Worm (Caenorhabditis elegans) whole organism, L3 larva: ENCODE results near the gene arle-14.

ENCODE experiments used
- R02D3.7 ChIP-seq: fragments of 150-350 bp; optimal IDR thresholded peaks from 2 replicates; lab custom pipeline; 2014; ENCODE audit warnings: missing biosample characterization, missing genetic modification characterization
- aly-2 ChIP-seq: fragments of 150-350 bp; optimal IDR thresholded peaks from 2 replicates; lab custom pipeline; 2014; ENCODE audit warnings: missing biosample characterization, missing genetic modification characterization
- ceh-28 ChIP-seq: fragments of 150-350 bp; optimal IDR thresholded peaks from 2 replicates; lab custom pipeline; 2014; ENCODE audit warnings: missing biosample characterization, missing genetic modification reagents, missing genetic modification characterization
- ceh-82 ChIP-seq: fragments of 150-350 bp; optimal IDR thresholded peaks from 2 replicates; lab custom pipeline; 2014; ENCODE audit warnings: missing biosample characterization, missing genetic modification characterization
- daf-12 ChIP-seq: fragments of 150-350 bp; optimal IDR thresholded peaks from 2 replicates; lab custom pipeline; 2014; ENCODE audit warnings: missing biosample characterization, missing genetic modification reagents, missing genetic modification characterization
- egl-5 ChIP-seq: fragments of 150-350 bp; optimal IDR thresholded peaks from 2 replicates; lab custom pipeline; 2017; ENCODE audit warnings: missing biosample characterization, missing genetic modification reagents, missing genetic modification characterization, inconsistent platforms
- elt-2 ChIP-seq: sonication (generic microtip); optimal IDR thresholded peaks from 2 replicates; lab custom pipeline; 2016; ENCODE audit warnings: missing genetic modification reagents, mild to moderate bottlenecking, missing genetic modification characterization, missing compliant biosample characterization
- fos-1 ChIP-seq: fragments of 150-350 bp; optimal IDR thresholded peaks from 2 replicates; lab custom pipeline; 2014; ENCODE audit warnings: missing biosample characterization, missing genetic modification characterization
- jun-1 ChIP-seq: fragments of 150-350 bp; optimal IDR thresholded peaks from 2 replicates; lab custom pipeline; 2014; ENCODE audit warnings: missing biosample characterization, missing genetic modification reagents, missing genetic modification characterization
- lin-39 ChIP-seq: fragments of 150-350 bp; optimal IDR thresholded peaks from 2 replicates; lab custom pipeline; 2018; ENCODE audit warnings: missing biosample characterization, missing genetic modification reagents, missing genetic modification characterization
- lsy-12 ChIP-seq: sonication (generic microtip); optimal IDR thresholded peaks from 2 replicates; lab custom pipeline; 2016; ENCODE audit warnings: mild to moderate bottlenecking, missing genetic modification characterization, missing compliant biosample characterization
- nhr-23 ChIP-seq: fragments of 150-350 bp; optimal IDR thresholded peaks from 2 replicates; lab custom pipeline; 2014; ENCODE audit warnings: missing biosample characterization, missing genetic modification reagents, missing genetic modification characterization
- nhr-237 ChIP-seq: fragments of 150-350 bp; optimal IDR thresholded peaks from 2 replicates; lab custom pipeline; 2014; ENCODE audit warnings: missing biosample characterization, missing genetic modification characterization
- nhr-25 ChIP-seq: sonication (generic microtip); optimal IDR thresholded peaks from 2 replicates; lab custom pipeline; 2017; ENCODE audit warnings: missing biosample characterization, missing genetic modification characterization
- nhr-76 ChIP-seq: fragments of 150-350 bp; sonication (generic microtip); optimal IDR thresholded peaks from 5 replicates; lab custom pipeline; 2014; ENCODE audit warnings: missing biosample characterization, missing genetic modification characterization
- sea-2 ChIP-seq: fragments of 150-350 bp; sonication (generic microtip); optimal IDR thresholded peaks from 4 replicates; lab custom pipeline; 2014; ENCODE audit warnings: missing biosample characterization, missing genetic modification reagents, missing genetic modification characterization
- snpc-4 ChIP-seq: fragments of 150-350 bp; optimal IDR thresholded peaks from 2 replicates; lab custom pipeline; 2014; ENCODE audit warnings: missing biosample characterization, missing genetic modification characterization
- unc-62 ChIP-seq: fragments of 150-350 bp; sonication (generic microtip); optimal IDR thresholded peaks from 4 replicates; lab custom pipeline; 2014; ENCODE audit warnings: missing biosample characterization, missing genetic modification reagents, missing genetic modification characterization

arle-14 gene

DNA sequence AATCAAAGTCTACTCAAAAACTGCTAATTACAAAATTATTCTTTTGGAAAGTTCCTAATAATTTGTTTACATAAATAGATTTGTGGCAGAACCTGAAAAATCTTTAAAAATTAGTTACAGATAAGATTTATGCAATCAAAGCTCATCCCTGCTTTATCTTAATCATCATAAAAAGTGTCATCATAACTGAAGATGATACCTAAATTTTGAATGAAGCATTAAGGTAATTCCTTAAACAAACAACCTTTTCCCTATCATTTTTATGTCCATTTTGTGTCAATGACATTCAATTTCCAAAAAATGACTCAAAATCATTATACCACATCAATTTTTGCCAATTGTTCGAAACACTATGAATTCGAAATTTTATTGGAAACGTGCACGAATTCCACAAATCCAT is 45.0 kb downstream of the arle-14 start, which contains the start of gene B0244.6:
Gene B0244.6 (plus strand): TSS at position 301 of the 400 bp plus-strand sequence.
- TF ChIP-seq sea-2 (GFP tag; lab: Kevin White, UChicago) (no peak), elt-2 (peak; percentile 21)

DNA sequence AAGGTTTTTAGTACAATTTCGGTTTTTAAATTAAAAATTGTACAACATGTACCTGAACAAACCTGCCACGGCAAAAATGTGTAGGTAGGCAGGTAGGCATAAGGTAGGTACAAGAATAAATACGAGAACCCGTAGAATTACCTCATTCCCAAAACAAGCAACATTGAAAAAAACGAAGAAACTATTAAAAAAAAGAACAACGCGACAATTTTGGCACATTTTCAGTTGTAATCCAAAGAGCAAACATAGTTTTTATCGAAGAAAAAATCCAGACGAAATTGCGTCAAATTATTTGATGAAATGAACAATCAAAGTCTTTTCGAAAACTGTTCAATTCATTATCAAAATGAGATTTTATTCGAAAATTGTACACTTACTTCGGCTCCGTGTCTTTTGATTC is 48.0 kb downstream of the arle-14 start, which contains the start of gene B0244.16:
Gene B0244.16 (plus strand): TSS at position 301 of the 400 bp plus-strand sequence.
- no peak for TF ChIP-seq snpc-4 (tag; lab: Kevin White, UChicago)
- no peak for TF ChIP-seq ceh-82 (tag; lab: Kevin White, UChicago)
- no peak for TF ChIP-seq egl-5 (tag; lab: Kevin White, UChicago)
- TF ChIP-seq lsy-12 (tag; lab: Kevin White, UChicago), result no peak
- no peak for TF ChIP-seq lin-39 (tag; lab: Kevin White, UChicago)
- TF ChIP-seq ceh-28 (tag; lab: Kevin White, UChicago), result no peak
- no peak for TF ChIP-seq nhr-25
- TF ChIP-seq nhr-237 (tag; lab: Kevin White, UChicago), result no peak
- no peak for TF ChIP-seq sea-2 (GFP tag; lab: Kevin White, UChicago)
- no peak for TF ChIP-seq nhr-23 (tag; lab: Kevin White, UChicago)
- no peak for TF ChIP-seq nhr-76 (tag; lab: Kevin White, UChicago)
- TF ChIP-seq, all 47 proteins: peak for 0

DNA sequence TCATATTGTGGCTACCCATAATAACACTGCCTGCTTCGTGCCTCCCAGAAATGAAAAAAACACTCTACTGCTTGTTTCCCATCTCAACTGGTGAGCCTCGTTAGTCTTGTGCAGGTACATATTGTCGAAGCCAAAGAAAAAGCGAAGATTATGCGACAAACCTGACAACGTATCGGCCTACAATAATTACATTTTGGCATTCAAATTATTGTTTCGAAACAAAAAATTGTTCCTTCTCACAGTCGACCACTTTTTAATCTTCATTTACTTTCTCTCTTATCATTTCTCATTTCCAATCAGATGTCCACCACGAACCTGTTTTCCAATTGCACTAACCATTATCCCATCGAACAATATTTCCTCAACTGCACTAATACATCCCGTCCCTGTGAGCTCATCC is 50.4 kb downstream of the arle-14 start, which contains the start of gene B0244.15:
Gene B0244.15 (plus strand): TSS at position 301 of the 400 bp plus-strand sequence.
- TF ChIP-seq ceh-82 (tag; lab: Kevin White, UChicago) (no peak), sea-2 (GFP tag; lab: Kevin White, UChicago) (no peak), fos-1 (tag; lab: Kevin White, UChicago) (no peak), aly-2 (tag; lab: Kevin White, UChicago) (no peak), elt-2 (no peak), R02D3.7 (tag; lab: Kevin White, UChicago) (no peak), egl-5 (tag; lab: Kevin White, UChicago) (no peak), jun-1 (tag; lab: Kevin White, UChicago) (no peak), unc-62 (GFP tag; lab: Kevin White, UChicago) (no peak), daf-12 (tag; lab: Kevin White, UChicago) (no peak)
